Worm (Caenorhabditis elegans) whole organism, young adult: Measurements from ENCODE around the gene C53C11.2.

Source experiments
- F49E8.2 ChIP-seq: sonication (generic microtip); optimal IDR thresholded peaks from 3 replicates; lab custom pipeline; 2017; ENCODE audit warnings: missing genetic modification characterization, mild to moderate bottlenecking, missing compliant biosample characterization, antibody characterized with exemption, moderate library complexity; ENCODE audit not compliant: insufficient read depth
- F57C9.4 ChIP-seq: sonication (generic microtip); optimal IDR thresholded peaks from 2 replicates; lab custom pipeline; 2017; ENCODE audit warnings: mild to moderate bottlenecking, missing genetic modification characterization, missing compliant biosample characterization
- K11D2.4 ChIP-seq: fragments of 200-800 bp; sonication (Bioruptor generic); IDR thresholded peaks from 2 replicates; pipeline ENCODE4 v1.3.6; 2022; ENCODE audit warnings: missing genetic modification reagents, missing genetic modification characterization, missing compliant biosample characterization
- Y53F4B.3 ChIP-seq: fragments of 200-800 bp; sonication (Bioruptor generic); IDR thresholded peaks from 2 replicates; pipeline ENCODE4 v1.3.6; 2022; ENCODE audit warnings: missing genetic modification reagents, missing genetic modification characterization, missing compliant biosample characterization
- Y53G8AR.9 ChIP-seq: fragments of 200-800 bp; sonication (Bioruptor generic); conservative IDR thresholded peaks from 2 replicates; pipeline ENCODE4 v1.3.6; 2022; ENCODE audit warnings: missing genetic modification reagents, missing genetic modification characterization, missing compliant biosample characterization
- ZK185.1 ChIP-seq: sonication (generic microtip); optimal IDR thresholded peaks from 2 replicates; lab custom pipeline; 2016; ENCODE audit warnings: mild to moderate bottlenecking, missing genetic modification characterization, missing compliant biosample characterization; ENCODE audit not compliant: poor library complexity, severe bottlenecking
- akir-1 ChIP-seq: fragments of 200-800 bp; sonication (Bioruptor generic); optimal IDR thresholded peaks from 2 replicates; lab custom pipeline; 2018; ENCODE audit warnings: mild to moderate bottlenecking, missing genetic modification characterization, moderate library complexity, missing compliant biosample characterization
- aptf-3 ChIP-seq: fragments of 200-800 bp; sonication (Bioruptor generic); IDR thresholded peaks from 2 replicates; pipeline ENCODE4 v1.3.6; 2022; ENCODE audit warnings: missing genetic modification characterization, missing compliant biosample characterization
- atf-7 ChIP-seq: sonication (generic microtip); optimal IDR thresholded peaks from 2 replicates; lab custom pipeline; 2017; ENCODE audit warnings: mild to moderate bottlenecking, missing genetic modification characterization, missing compliant biosample characterization
- attf-6 ChIP-seq: fragments of 200-800 bp; sonication (Bioruptor generic); IDR thresholded peaks from 2 replicates; pipeline ENCODE4 v1.3.6; 2022; ENCODE audit warnings: missing genetic modification reagents, missing genetic modification characterization, missing compliant biosample characterization
- bed-1 ChIP-seq: fragments of 200-800 bp; sonication (Bioruptor generic); IDR thresholded peaks from 2 replicates; pipeline ENCODE4 v1.3.6; 2022; ENCODE audit warnings: missing genetic modification reagents, missing genetic modification characterization, missing compliant biosample characterization
- ccch-3 ChIP-seq: fragments of 200-800 bp; sonication (Bioruptor generic); optimal IDR thresholded peaks from 2 replicates; lab custom pipeline; 2018; ENCODE audit warnings: mild to moderate bottlenecking, missing genetic modification characterization, missing compliant biosample characterization
- cebp-2 ChIP-seq: fragments of 200-800 bp; sonication (Bioruptor generic); IDR thresholded peaks from 2 replicates; pipeline ENCODE4 v1.3.6; 2022; ENCODE audit warnings: missing genetic modification characterization, missing compliant biosample characterization
- ceh-100 ChIP-seq: fragments of 200-800 bp; sonication (Bioruptor generic); IDR thresholded peaks from 2 replicates; pipeline ENCODE4 v1.3.6; 2022; ENCODE audit warnings: missing genetic modification reagents, missing genetic modification characterization, missing compliant biosample characterization
- ceh-91 ChIP-seq: fragments of 200-800 bp; sonication (Bioruptor generic); IDR thresholded peaks from 2 replicates; pipeline ENCODE4 v1.3.6; 2022; ENCODE audit warnings: missing genetic modification reagents, missing genetic modification characterization, missing compliant biosample characterization
- fkh-3 ChIP-seq: sonication (generic microtip); optimal IDR thresholded peaks from 2 replicates; lab custom pipeline; 2016; ENCODE audit warnings: mild to moderate bottlenecking, missing genetic modification characterization, missing compliant biosample characterization
- hmg-1.2 ChIP-seq: fragments of 200-800 bp; sonication (Bioruptor generic); IDR thresholded peaks from 2 replicates; pipeline ENCODE4 v1.3.6; 2022; ENCODE audit warnings: missing genetic modification reagents, missing genetic modification characterization, missing compliant biosample characterization
- hrde-1 ChIP-seq: sonication (generic microtip); optimal IDR thresholded peaks from 2 replicates; lab custom pipeline; 2016; ENCODE audit warnings: missing genetic modification characterization, mild to moderate bottlenecking, missing compliant biosample characterization, moderate library complexity, missing genotype, missing genetic modification reagents, borderline replicate concordance
- let-526 ChIP-seq: fragments of 200-800 bp; sonication (Bioruptor generic); IDR thresholded peaks from 2 replicates; pipeline ENCODE4 v1.3.6; 2022; ENCODE audit warnings: missing genetic modification reagents, missing genetic modification characterization, missing compliant biosample characterization
- let-607 ChIP-seq, 2 experiments: fragments of 200-800 bp in 1 of 2; sonication (Bioruptor generic) in 1 of 2; sonication (generic microtip) in 1 of 2; optimal IDR thresholded peaks; 2 replicates each; lab custom pipeline; 2016 to 2018; ENCODE audit warnings: mild to moderate bottlenecking in 2 of 2, missing compliant biosample characterization in 2 of 2, missing genetic modification characterization in 2 of 2, moderate library complexity in 2 of 2, missing genotype in 1 of 2
- lir-1 ChIP-seq: fragments of 200-800 bp; sonication (Bioruptor generic); conservative IDR thresholded peaks from 2 replicates; pipeline ENCODE4 v1.3.6; 2022; ENCODE audit warnings: missing genetic modification reagents, missing genetic modification characterization, missing compliant biosample characterization
- lsl-1 ChIP-seq: fragments of 200-800 bp; sonication (Bioruptor generic); optimal IDR thresholded peaks from 2 replicates; lab custom pipeline; 2018; ENCODE audit warnings: mild to moderate bottlenecking, missing genetic modification characterization, moderate library complexity, missing compliant biosample characterization
- mcd-1 ChIP-seq: fragments of 200-800 bp; sonication (Bioruptor generic); IDR thresholded peaks from 2 replicates; pipeline ENCODE4 v1.3.6; 2022; ENCODE audit warnings: missing genetic modification reagents, missing genetic modification characterization, missing compliant biosample characterization
- nfyb-1 ChIP-seq: fragments of 200-800 bp; sonication (Bioruptor generic); IDR thresholded peaks from 2 replicates; pipeline ENCODE4 v1.3.6; 2022; ENCODE audit warnings: missing genetic modification reagents, missing genetic modification characterization, missing compliant biosample characterization
- nhr-90 ChIP-seq: sonication (generic microtip); optimal IDR thresholded peaks from 2 replicates; lab custom pipeline; 2016; ENCODE audit warnings: missing genotype, mild to moderate bottlenecking, missing genetic modification characterization, missing compliant biosample characterization
- sdz-38 ChIP-seq: sonication (generic microtip); optimal IDR thresholded peaks from 2 replicates; lab custom pipeline; 2016; ENCODE audit warnings: missing genotype, missing genetic modification characterization, missing compliant biosample characterization
- snpc-4 ChIP-seq, 5 experiments: fragments of 150-350 bp in 1 of 5; sonication (generic microtip) in 4 of 5; optimal IDR thresholded peaks; 2 replicates each; lab custom pipeline; 2014 to 2018; ENCODE audit warnings: missing genetic modification characterization in 5 of 5, missing biosample characterization in 3 of 5, antibody characterized with exemption in 2 of 5, mild to moderate bottlenecking in 2 of 5, missing compliant biosample characterization in 2 of 5, missing genotype in 2 of 5, moderate library complexity in 2 of 5, missing genetic modification reagents in 1 of 5
- sptf-2 ChIP-seq: fragments of 200-800 bp; sonication (Bioruptor generic); optimal IDR thresholded peaks from 2 replicates; lab custom pipeline; 2018; ENCODE audit warnings: mild to moderate bottlenecking, missing genetic modification characterization, missing compliant biosample characterization
- unc-130 ChIP-seq: sonication (generic microtip); optimal IDR thresholded peaks from 2 replicates; lab custom pipeline; 2016; ENCODE audit warnings: missing genetic modification reagents, missing genetic modification characterization, missing compliant biosample characterization
- zfh-2 ChIP-seq: fragments of 200-800 bp; sonication (Bioruptor generic); conservative IDR thresholded peaks from 2 replicates; pipeline ENCODE4 v1.3.6; 2022; ENCODE audit warnings: missing genetic modification reagents, missing genetic modification characterization, missing compliant biosample characterization
- ztf-18 ChIP-seq: sonication (generic microtip); optimal IDR thresholded peaks from 2 replicates; lab custom pipeline; 2016; ENCODE audit warnings: missing genotype, mild to moderate bottlenecking, missing genetic modification characterization, missing compliant biosample characterization

C53C11.2 gene

ce11 chrX:17294728-17295127, 41.7 kb upstream of the C53C11.2 start, which contains the start of gene C33E10.8:
TSS of gene C33E10.8 (minus strand) at chrX:17294828.
- TF ChIP-seq F57C9.4 (tag; lab: Kevin White, UChicago) (no peak), let-607 (tag; optimal IDR thresholded peaks at IDR 0.05; lab: Kevin White, UChicago) (no peak), aptf-3 (GFP tag; lab: Robert Waterston, UW) (no peak), Y53G8AR.9 (no peak), sptf-2 (GFP tag; lab: Kevin White, UChicago) (no peak), ZK185.1 (tag; lab: Kevin White, UChicago) (no peak), akir-1 (no peak)

ce11 chrX:17297408-17297807, 39.0 kb upstream of the C53C11.2 start:
- TF ChIP-seq let-526 (GFP tag; lab: Robert Waterston, UW) (no peak), hmg-1.2 (GFP tag; lab: Robert Waterston, UW) (peak; percentile 21; the same call in 1 of the 2 replicates), mcd-1 (GFP tag; lab: Robert Waterston, UW) (peak; percentile 69), bed-1 (GFP tag; lab: Robert Waterston, UW) (no peak)

- TF ChIP-seq hrde-1 (tag; lab: Kevin White, UChicago) (no peak), attf-6 (GFP tag; lab: Robert Waterston, UW) (no peak), ccch-3 (GFP tag; lab: Kevin White, UChicago) (no peak), ztf-18 (tag; lab: Kevin White, UChicago) (no peak), hmg-1.2 (GFP tag; lab: Robert Waterston, UW) (peak; percentile 32; the same call in 1 of the 2 replicates), lsl-1 (GFP tag; lab: Kevin White, UChicago) (no peak), nhr-90 (tag; lab: Kevin White, UChicago) (no peak), snpc-4 (GFP tag; optimal IDR thresholded peaks at IDR 0.05; lab: Kevin White, UChicago) (no peak), snpc-4 (tag; optimal IDR thresholded peaks at IDR 0.05; lab: Kevin White, UChicago) (peak in 2 of 4 experiments; percentile 88 to 90), ceh-91 (GFP tag; lab: Robert Waterston, UW) (no peak), nfyb-1 (GFP tag; lab: Robert Waterston, UW) (no peak), zfh-2 (GFP tag; lab: Robert Waterston, UW) (no peak)
Observed at ce11 chrX:17300735-17301134, 35.7 kb upstream of the C53C11.2 start.

ce11 chrX:17301900-17302299, 34.5 kb upstream of the C53C11.2 start, which contains the start of gene C33E10.10:
TSS of gene C33E10.10 (minus strand) at chrX:17302000.
- TF ChIP-seq sdz-38 (tag; lab: Kevin White, UChicago) = no peak

- TF ChIP-seq unc-130 (GFP tag; lab: Kevin White, UChicago) (no peak), F57C9.4 (tag; lab: Kevin White, UChicago) (no peak), cebp-2 (GFP tag; lab: Robert Waterston, UW) (no peak), F49E8.2 (tag; lab: Kevin White, UChicago) (no peak), K11D2.4 (no peak), Y53F4B.3 (GFP tag; lab: Robert Waterston, UW) (no peak), fkh-3 (tag; lab: Kevin White, UChicago) (no peak), lir-1 (GFP tag; lab: Robert Waterston, UW) (no peak), nhr-90 (tag; lab: Kevin White, UChicago) (no peak), ztf-18 (tag; lab: Kevin White, UChicago) (no peak), atf-7 (tag; lab: Kevin White, UChicago) (no peak), ceh-100 (GFP tag; lab: Robert Waterston, UW) (no peak)
- TF ChIP-seq, all 124 proteins: peak for 0
Observed at ce11 chrX:17302419-17302818, 34.0 kb upstream of the C53C11.2 start, which contains the start of gene fbxa-120. TSS of gene fbxa-120 (plus strand) at chrX:17302719.
